Worm (Caenorhabditis elegans): ENCODE results near the gene B0513.90.

ce11 chrIV:13880370-13880769, 13.5 kb downstream of the B0513.90 start:
- TF ChIP-seq W03F9.2 (tag; optimal IDR thresholded peaks at IDR 0.05) (no peak), him-1 (tag; optimal IDR thresholded peaks at IDR 0.05) (no peak)
